Fruit fly (Drosophila melanogaster) whole organism, embryonic: ENCODE results near the gene CG5214.

Experiments
- Bdp1 ChIP-seq: fragments of 200-800 bp; sonication (Bioruptor generic); optimal IDR thresholded peaks from 3 replicates; lab custom pipeline; 2016; ENCODE audit warnings: missing biosample characterization, missing genetic modification characterization
- CG11456 ChIP-seq: fragments of 200-800 bp; sonication (Bioruptor generic); IDR thresholded peaks from 3 replicates; pipeline ENCODE4 v1.3.6; 2022; ENCODE audit warnings: missing biosample characterization, missing genetic modification characterization
- CG11723 ChIP-seq: fragments of 200-800 bp; sonication (Bioruptor generic); optimal IDR thresholded peaks from 2 replicates; lab custom pipeline; 2017; ENCODE audit warnings: missing biosample characterization, mild to moderate bottlenecking, missing genetic modification characterization
- CG12219 ChIP-seq: fragments of 200-800 bp; sonication (Bioruptor generic); optimal IDR thresholded peaks from 3 replicates; lab custom pipeline; 2018; ENCODE audit warnings: missing biosample characterization, mild to moderate bottlenecking, missing genetic modification characterization
- CG12769 ChIP-seq: fragments of 200-800 bp; sonication (Bioruptor generic); optimal IDR thresholded peaks from 2 replicates; lab custom pipeline; 2019; ENCODE audit warnings: missing biosample characterization, mild to moderate bottlenecking, missing genetic modification characterization, moderate library complexity
- CG13894 ChIP-seq: fragments of 200-800 bp; sonication (Bioruptor generic); optimal IDR thresholded peaks from 3 replicates; lab custom pipeline; 2018; ENCODE audit warnings: missing biosample characterization, mild to moderate bottlenecking, missing genetic modification characterization, moderate library complexity
- CG14860 ChIP-seq: fragments of 200-800 bp; sonication (Bioruptor generic); IDR thresholded peaks from 3 replicates; pipeline ENCODE4 v1.3.6; 2022; ENCODE audit warnings: missing biosample characterization, missing genetic modification characterization; ENCODE audit not compliant: partially characterized antibody
- CG16863 ChIP-seq: fragments of 200-800 bp; sonication (Bioruptor generic); optimal IDR thresholded peaks from 3 replicates; lab custom pipeline; 2016; ENCODE audit warnings: missing biosample characterization, missing genetic modification characterization
- CG17328 ChIP-seq: fragments of 200-800 bp; sonication (Bioruptor generic); IDR thresholded peaks from 2 replicates; pipeline ENCODE4 v1.3.6; 2022; ENCODE audit warnings: missing biosample characterization, missing genetic modification characterization
- CG17612 ChIP-seq: fragments of 200-800 bp; sonication (Bioruptor generic); IDR thresholded peaks from 2 replicates; pipeline ENCODE4 v1.3.6; 2022; ENCODE audit warnings: missing biosample characterization, missing genetic modification characterization
- CG18011 ChIP-seq: fragments of 200-800 bp; sonication (Bioruptor generic); optimal IDR thresholded peaks from 2 replicates; lab custom pipeline; 2017; ENCODE audit warnings: missing biosample characterization, missing genetic modification characterization, mild to moderate bottlenecking, moderate library complexity, missing genotype
- CG18619 ChIP-seq: fragments of 200-800 bp; sonication (Bioruptor generic); optimal IDR thresholded peaks from 3 replicates; lab custom pipeline; 2017; ENCODE audit warnings: missing biosample characterization, mild to moderate bottlenecking, missing genetic modification characterization
- CG30020 ChIP-seq: fragments of 200-800 bp; optimal IDR thresholded peaks from 2 replicates; lab custom pipeline; 2019; ENCODE audit warnings: missing biosample characterization, mild to moderate bottlenecking, missing genetic modification characterization, moderate library complexity
- CG6854 ChIP-seq: fragments of 200-800 bp; sonication (Bioruptor generic); optimal IDR thresholded peaks from 3 replicates; lab custom pipeline; 2017; ENCODE audit warnings: missing biosample characterization, mild to moderate bottlenecking, missing genetic modification characterization
- CG7745 ChIP-seq: fragments of 200-800 bp; sonication (Bioruptor generic); optimal IDR thresholded peaks from 2 replicates; lab custom pipeline; 2018; ENCODE audit warnings: missing biosample characterization, mild to moderate bottlenecking, missing genetic modification characterization, moderate library complexity
- CG7963 ChIP-seq: fragments of 200-800 bp; sonication (Bioruptor generic); IDR thresholded peaks from 3 replicates; pipeline ENCODE4 v1.3.6; 2022; ENCODE audit warnings: missing biosample characterization, missing genetic modification characterization; ENCODE audit not compliant: partially characterized antibody
- CG9876 ChIP-seq: fragments of 200-800 bp; sonication (Bioruptor generic); optimal IDR thresholded peaks from 2 replicates; lab custom pipeline; 2016; ENCODE audit warnings: missing biosample characterization, missing genetic modification characterization
- Camta ChIP-seq: fragments of 200-800 bp; sonication (Bioruptor generic); optimal IDR thresholded peaks from 2 replicates; lab custom pipeline; 2016; ENCODE audit warnings: missing biosample characterization, missing genetic modification characterization
- CoRest ChIP-seq: fragments of 200-800 bp; sonication (Bioruptor generic); optimal IDR thresholded peaks from 3 replicates; lab custom pipeline; 2018; ENCODE audit warnings: missing biosample characterization, mild to moderate bottlenecking, missing genetic modification characterization, moderate library complexity
- D19A ChIP-seq: fragments of 200-800 bp; optimal IDR thresholded peaks from 3 replicates; lab custom pipeline; 2019; ENCODE audit warnings: missing biosample characterization, mild to moderate bottlenecking, missing genetic modification characterization, moderate library complexity
- Dref ChIP-seq: fragments of 200-800 bp; sonication (Bioruptor generic); IDR thresholded peaks from 2 replicates; pipeline ENCODE4 v1.3.6; 2022; ENCODE audit warnings: missing biosample characterization, missing genetic modification characterization
- E2f1 ChIP-seq: fragments of 200-800 bp; sonication (Bioruptor generic); IDR thresholded peaks from 2 replicates; pipeline ENCODE4 v1.3.6; 2022; ENCODE audit warnings: missing biosample characterization, missing genetic modification characterization
- E2f2 ChIP-seq: fragments of 200-800 bp; sonication (Bioruptor generic); IDR thresholded peaks from 2 replicates; pipeline ENCODE4 v1.3.6; 2022; ENCODE audit warnings: missing biosample characterization, missing genetic modification characterization
- Elba2 ChIP-seq: fragments of 200-800 bp; sonication (Bioruptor generic); optimal IDR thresholded peaks from 3 replicates; lab custom pipeline; 2016; ENCODE audit warnings: missing biosample characterization, missing genetic modification characterization
- Ets65A ChIP-seq: fragments of 200-800 bp; sonication (Bioruptor generic); peaks from one replicate; lab custom pipeline; 2016; ENCODE audit warnings: missing biosample characterization, missing genetic modification characterization
- Fer1 ChIP-seq: fragments of 200-800 bp; sonication (Bioruptor generic); optimal IDR thresholded peaks from 2 replicates; lab custom pipeline; 2017; ENCODE audit warnings: missing biosample characterization, mild to moderate bottlenecking, missing genetic modification characterization
- HLH4C ChIP-seq: fragments of 200-800 bp; sonication (Bioruptor generic); IDR thresholded peaks from 3 replicates; pipeline ENCODE4 v1.3.6; 2022; ENCODE audit warnings: missing biosample characterization, missing genetic modification characterization; ENCODE audit not compliant: partially characterized antibody
- Hey ChIP-seq: fragments of 200-800 bp; sonication (Bioruptor generic); optimal IDR thresholded peaks from 3 replicates; lab custom pipeline; 2018; ENCODE audit warnings: missing biosample characterization, mild to moderate bottlenecking, missing genetic modification characterization
- Hmx ChIP-seq: fragments of 200-800 bp; sonication (Bioruptor generic); optimal IDR thresholded peaks from 2 replicates; lab custom pipeline; 2016; ENCODE audit warnings: missing biosample characterization, missing genetic modification characterization
- Kr ChIP-seq: fragments of 200-800 bp; sonication (Bioruptor generic); optimal IDR thresholded peaks from 2 replicates; lab custom pipeline; 2017; ENCODE audit warnings: missing biosample characterization, mild to moderate bottlenecking, missing genetic modification characterization
- MESR4 ChIP-seq: fragments of 200-800 bp; sonication (Bioruptor generic); optimal IDR thresholded peaks from 2 replicates; lab custom pipeline; 2018; ENCODE audit warnings: missing biosample characterization, mild to moderate bottlenecking, missing genetic modification characterization, moderate library complexity
- NC2α ChIP-seq: fragments of 200-800 bp; sonication (Bioruptor generic); optimal IDR thresholded peaks from 2 replicates; lab custom pipeline; 2016; ENCODE audit warnings: missing biosample characterization, missing genetic modification characterization
- Opbp ChIP-seq: fragments of 200-800 bp; sonication (Bioruptor generic); IDR thresholded peaks from 3 replicates; pipeline ENCODE4 v1.3.6; 2022; ENCODE audit warnings: missing biosample characterization, missing genetic modification characterization; ENCODE audit not compliant: partially characterized antibody
- Xrp1 ChIP-seq: fragments of 200-800 bp; sonication (Bioruptor generic); IDR thresholded peaks from 2 replicates; pipeline ENCODE4 v1.3.6; 2022; ENCODE audit warnings: missing biosample characterization, missing genetic modification characterization
- YL-1 ChIP-seq: fragments of 200-800 bp; sonication (Bioruptor generic); optimal IDR thresholded peaks from 3 replicates; lab custom pipeline; 2017; ENCODE audit warnings: missing biosample characterization, mild to moderate bottlenecking, missing genetic modification characterization
- amos ChIP-seq: fragments of 200-800 bp; sonication (Bioruptor generic); IDR thresholded peaks from 2 replicates; pipeline ENCODE4 v1.3.6; 2022; ENCODE audit warnings: missing biosample characterization, missing genetic modification characterization; ENCODE audit not compliant: partially characterized antibody
- crc ChIP-seq: fragments of 200-800 bp; sonication (Bioruptor generic); optimal IDR thresholded peaks from 2 replicates; lab custom pipeline; 2016; ENCODE audit warnings: missing biosample characterization, missing genetic modification characterization
- dimm ChIP-seq: fragments of 200-800 bp; sonication (Bioruptor generic); IDR thresholded peaks from 2 replicates; pipeline ENCODE4 v1.3.6; 2022; ENCODE audit warnings: missing biosample characterization, missing genetic modification characterization
- fru ChIP-seq: fragments of >200 bp; optimal IDR thresholded peaks from 2 replicates; lab custom pipeline; 2017
- gsb-n ChIP-seq: fragments of 200-800 bp; sonication (Bioruptor generic); optimal IDR thresholded peaks from 3 replicates; lab custom pipeline; 2018; ENCODE audit warnings: missing biosample characterization, mild to moderate bottlenecking, missing genetic modification characterization
- hth ChIP-seq: fragments of >200 bp; optimal IDR thresholded peaks from 2 replicates; lab custom pipeline; 2017; ENCODE audit warnings: inconsistent platforms
- ind ChIP-seq: fragments of 200-800 bp; sonication (Bioruptor generic); optimal IDR thresholded peaks from 3 replicates; lab custom pipeline; 2016; ENCODE audit warnings: missing biosample characterization, missing genetic modification characterization
- mirr ChIP-seq: fragments of 200-800 bp; sonication (Bioruptor generic); optimal IDR thresholded peaks from 3 replicates; lab custom pipeline; 2018; ENCODE audit warnings: missing biosample characterization, mild to moderate bottlenecking, missing genetic modification characterization
- mld ChIP-seq: fragments of 200-800 bp; sonication (Bioruptor generic); IDR thresholded peaks from 3 replicates; pipeline ENCODE4 v1.3.6; 2022; ENCODE audit warnings: missing biosample characterization, missing genetic modification characterization; ENCODE audit not compliant: partially characterized antibody
- nerfin-2 ChIP-seq: fragments of 200-800 bp; sonication (Bioruptor generic); IDR thresholded peaks from 2 replicates; pipeline ENCODE4 v1.3.6; 2022; ENCODE audit warnings: missing biosample characterization, missing genetic modification characterization; ENCODE audit not compliant: partially characterized antibody
- org-1 ChIP-seq: fragments of 200-800 bp; sonication (Bioruptor generic); optimal IDR thresholded peaks from 2 replicates; lab custom pipeline; 2017; ENCODE audit warnings: missing biosample characterization, missing genetic modification characterization
- sd ChIP-seq: fragments of 200-800 bp; sonication (Bioruptor generic); optimal IDR thresholded peaks from 3 replicates; lab custom pipeline; 2018; ENCODE audit warnings: missing biosample characterization, mild to moderate bottlenecking, missing genetic modification characterization, moderate library complexity
- sob ChIP-seq: fragments of 200-800 bp; sonication (Bioruptor generic); IDR thresholded peaks from 2 replicates; pipeline ENCODE4 v1.3.6; 2022; ENCODE audit warnings: missing biosample characterization, missing genetic modification characterization
- tgo ChIP-seq: fragments of 200-800 bp; sonication (Bioruptor generic); IDR thresholded peaks from 3 replicates; pipeline ENCODE4 v1.3.6; 2022; ENCODE audit warnings: missing biosample characterization, missing genetic modification characterization
- unc-4 ChIP-seq: fragments of 200-800 bp; sonication (Bioruptor generic); IDR thresholded peaks from 2 replicates; pipeline ENCODE4 v1.3.6; 2022; ENCODE audit warnings: missing biosample characterization, missing genetic modification characterization; ENCODE audit not compliant: partially characterized antibody
- zf30C ChIP-seq: fragments of 200-800 bp; sonication (Bioruptor generic); optimal IDR thresholded peaks from 3 replicates; lab custom pipeline; 2018; ENCODE audit warnings: missing biosample characterization, mild to moderate bottlenecking, missing genetic modification characterization

The CG5214 gene

DNA sequence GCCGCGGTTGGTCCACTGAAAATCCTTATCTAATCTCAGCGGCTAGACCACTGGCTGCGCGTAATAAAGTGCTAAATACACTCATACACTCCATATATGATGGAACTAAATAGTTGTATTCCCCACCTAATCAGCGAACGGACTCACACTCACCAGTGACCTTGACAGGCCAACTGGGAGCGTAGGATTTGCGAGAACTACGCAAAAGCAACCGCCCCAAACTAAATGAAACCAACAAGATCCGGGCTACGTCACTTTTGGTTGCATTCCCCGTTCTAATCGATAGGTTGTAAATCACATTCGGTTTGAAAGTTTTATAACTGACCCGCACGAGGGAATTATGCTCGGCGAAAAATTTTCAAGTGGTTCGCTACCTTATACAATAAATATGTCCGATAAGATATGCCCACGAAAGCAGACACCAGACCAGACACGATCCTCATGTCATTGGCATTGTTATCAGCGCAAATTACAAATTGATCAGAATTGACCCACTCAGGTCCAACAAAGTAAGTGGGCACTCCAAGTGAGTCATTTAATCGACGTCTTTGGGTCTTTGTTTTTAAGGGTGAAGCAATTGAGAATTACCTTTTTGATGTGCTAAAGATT, 44.8 kb upstream of the CG5214 start (continued):
- TF ChIP-seq HLH4C (no peak), Xrp1 (GFP tag; lab: Robert Waterston, UW) (no peak), fru (lab: Kevin White, UChicago) (no peak), Hmx (GFP tag; lab: Kevin White, UChicago) (no peak), tgo (GFP tag; lab: Robert Waterston, UW) (no peak), CG17612 (GFP tag; lab: Robert Waterston, UW) (no peak), dimm (GFP tag; lab: Robert Waterston, UW) (no peak), CG12769 (tag; lab: Kevin White, UChicago) (peak; percentile 6), hth (lab: Kevin White, UChicago) (no peak), YL-1 (GFP tag; lab: Kevin White, UChicago) (no peak), D19A (no peak), CG17328 (no peak), Opbp (GFP tag; lab: Robert Waterston, UW) (no peak), Bdp1 (GFP tag; lab: Kevin White, UChicago) (no peak), CG12219 (GFP tag; lab: Kevin White, UChicago) (no peak), Kr (GFP tag; lab: Kevin White, UChicago) (no peak), org-1 (GFP tag; lab: Kevin White, UChicago) (no peak), NC2α (GFP tag; lab: Kevin White, UChicago) (no peak), CG11456 (GFP tag; lab: Robert Waterston, UW) (no peak), ind (GFP tag; lab: Kevin White, UChicago) (no peak), Ets65A (GFP tag; lab: Kevin White, UChicago) (peak; percentile 25), unc-4 (GFP tag; lab: Robert Waterston, UW) (no peak), Dref (GFP tag; lab: Robert Waterston, UW) (no peak), CG7963 (GFP tag; lab: Robert Waterston, UW) (no peak), E2f1 (GFP tag; lab: Robert Waterston, UW) (no peak), CoRest (tag; lab: Kevin White, UChicago) (no peak), Hey (tag; lab: Kevin White, UChicago) (peak; percentile 83), CG13894 (tag; lab: Kevin White, UChicago) (no peak), CG16863 (GFP tag; lab: Kevin White, UChicago) (no peak), CG30020 (no peak), CG9876 (no peak), Elba2 (no peak), nerfin-2 (GFP tag; lab: Robert Waterston, UW) (no peak), zf30C (GFP tag; lab: Kevin White, UChicago) (no peak), CG14860 (GFP tag; lab: Robert Waterston, UW) (no peak), CG18011 (GFP tag; lab: Kevin White, UChicago) (no peak), amos (GFP tag; lab: Robert Waterston, UW) (no peak), sd (peak; percentile 82), Camta (no peak), CG11723 (GFP tag; lab: Kevin White, UChicago) (no peak), MESR4 (no peak), mirr (GFP tag; lab: Kevin White, UChicago) (peak; percentile 86), CG7745 (tag; lab: Kevin White, UChicago) (peak; percentile 29), sob (GFP tag; lab: Robert Waterston, UW) (0 out of 2 replicates have a peak, but pooled peaks have one; percentile 9), CG6854 (GFP tag; lab: Kevin White, UChicago) (no peak), gsb-n (tag; lab: Kevin White, UChicago) (no peak), crc (GFP tag; lab: Kevin White, UChicago) (no peak), Fer1 (GFP tag; lab: Kevin White, UChicago) (no peak), E2f2 (GFP tag; lab: Robert Waterston, UW) (no peak), CG18619 (GFP tag; lab: Kevin White, UChicago) (no peak), mld (no peak)
